Worm (Caenorhabditis elegans) whole organism, early embryonic: ENCODE measurements around the gene cku-70.

Experiments used
- ama-1 ChIP-seq: fragments of 150-350 bp; optimal IDR thresholded peaks from 2 replicates; lab custom pipeline; 2014
- flt-1 ChIP-seq: fragments of 200-800 bp; sonication (Bioruptor generic); IDR thresholded peaks from 2 replicates; pipeline ENCODE4 v1.3.6; 2022; ENCODE audit warnings: missing genetic modification characterization, missing compliant biosample characterization
- hmg-4 ChIP-seq: fragments of 200-800 bp; sonication (Bioruptor generic); optimal IDR thresholded peaks from 2 replicates; lab custom pipeline; 2018; ENCODE audit warnings: mild to moderate bottlenecking, missing genetic modification characterization, missing compliant biosample characterization

- no peak for TF ChIP-seq ama-1 (lab: Kevin White, UChicago)
- TF ChIP-seq flt-1 (GFP tag; lab: Robert Waterston, UW): no peak
- no peak for TF ChIP-seq hmg-4 (GFP tag; lab: Kevin White, UChicago)
Measured at ce11 chrIII:11127528-11127927, 27.1 kb upstream of the cku-70 start, which contains the start of gene Y48A6C.8.
